Fruit fly (Drosophila melanogaster) whole organism, embryonic: ENCODE data around the gene CG7386.
A peak's percentile ranks its signal among the peaks of the same experiment; 100 is the strongest.

Source experiments
- Adf1 ChIP-seq: fragments of 200-800 bp; sonication (Bioruptor generic); IDR thresholded peaks from 2 replicates; pipeline ENCODE4 v1.3.6; 2022; ENCODE audit warnings: missing biosample characterization, missing genetic modification characterization
- BtbVII ChIP-seq: fragments of 200-800 bp; sonication (Bioruptor generic); optimal IDR thresholded peaks from 3 replicates; lab custom pipeline; 2017; ENCODE audit warnings: missing biosample characterization, mild to moderate bottlenecking, missing genetic modification characterization
- CG10267 ChIP-seq: fragments of 200-800 bp; sonication (Bioruptor generic); optimal IDR thresholded peaks from 2 replicates; lab custom pipeline; 2018; ENCODE audit warnings: missing biosample characterization, mild to moderate bottlenecking, missing genetic modification characterization, moderate library complexity
- CG10274 ChIP-seq: fragments of 200-800 bp; sonication (Bioruptor generic); optimal IDR thresholded peaks from 3 replicates; lab custom pipeline; 2017; ENCODE audit warnings: missing biosample characterization, mild to moderate bottlenecking, missing genetic modification characterization
- CG11085 ChIP-seq: fragments of 200-800 bp; sonication (Bioruptor generic); IDR thresholded peaks from 2 replicates; pipeline ENCODE4 v1.3.6; 2022; ENCODE audit warnings: missing biosample characterization, missing genetic modification characterization
- CG12659 ChIP-seq: fragments of 200-800 bp; sonication (Bioruptor generic); optimal IDR thresholded peaks from 3 replicates; lab custom pipeline; 2017; ENCODE audit warnings: mild to moderate bottlenecking, missing biosample characterization, missing genetic modification reagents, missing genetic modification characterization
- CG12769 ChIP-seq: fragments of 200-800 bp; sonication (Bioruptor generic); optimal IDR thresholded peaks from 2 replicates; lab custom pipeline; 2019; ENCODE audit warnings: missing biosample characterization, mild to moderate bottlenecking, missing genetic modification characterization, moderate library complexity
- CG13123 ChIP-seq: fragments of 200-800 bp; sonication (Bioruptor generic); optimal IDR thresholded peaks from 2 replicates; lab custom pipeline; 2016; ENCODE audit warnings: missing biosample characterization, missing genetic modification characterization
- CG14441 ChIP-seq: fragments of 200-800 bp; sonication (Bioruptor generic); IDR thresholded peaks from 2 replicates; pipeline ENCODE4 v1.3.6; 2022; ENCODE audit warnings: missing biosample characterization, missing genetic modification characterization
- CG1602 ChIP-seq: fragments of 200-800 bp; sonication (Bioruptor generic); optimal IDR thresholded peaks from 3 replicates; lab custom pipeline; 2016; ENCODE audit warnings: missing biosample characterization, missing genetic modification characterization
- CG17568 ChIP-seq: fragments of 200-800 bp; sonication (Bioruptor generic); optimal IDR thresholded peaks from 2 replicates; lab custom pipeline; 2018; ENCODE audit warnings: missing biosample characterization, mild to moderate bottlenecking, missing genetic modification characterization, moderate library complexity
- CG2129 ChIP-seq: fragments of 200-800 bp; sonication (Bioruptor generic); IDR thresholded peaks from 2 replicates; pipeline ENCODE4 v1.3.6; 2022; ENCODE audit warnings: missing biosample characterization, missing genetic modification characterization; ENCODE audit not compliant: partially characterized antibody
- CG2678 ChIP-seq: fragments of 200-800 bp; sonication (Bioruptor generic); optimal IDR thresholded peaks from 3 replicates; lab custom pipeline; 2019; ENCODE audit warnings: missing biosample characterization, mild to moderate bottlenecking, missing genetic modification characterization, moderate library complexity
- CG30431 ChIP-seq: fragments of 200-800 bp; sonication (Bioruptor generic); optimal IDR thresholded peaks from 2 replicates; lab custom pipeline; 2017; ENCODE audit warnings: missing biosample characterization, missing genetic modification characterization
- CG4854 ChIP-seq: fragments of 200-800 bp; sonication (Bioruptor generic); optimal IDR thresholded peaks from 2 replicates; lab custom pipeline; 2016; ENCODE audit warnings: missing biosample characterization, missing genetic modification characterization, inconsistent platforms
- CG6175 ChIP-seq: fragments of 200-800 bp; sonication (Bioruptor generic); IDR thresholded peaks from 3 replicates; pipeline ENCODE4 v1.3.6; 2022; ENCODE audit warnings: missing biosample characterization, missing genetic modification characterization
- CG8478 ChIP-seq: fragments of >200 bp; optimal IDR thresholded peaks from 2 replicates; lab custom pipeline; 2018
- CG9437 ChIP-seq: fragments of 200-800 bp; sonication (Bioruptor generic); optimal IDR thresholded peaks from 2 replicates; lab custom pipeline; 2018; ENCODE audit warnings: missing biosample characterization, mild to moderate bottlenecking, missing genetic modification characterization
- CkIIα-i1 ChIP-seq: fragments of 200-800 bp; sonication (Bioruptor generic); IDR thresholded peaks from 2 replicates; pipeline ENCODE4 v1.3.6; 2022; ENCODE audit warnings: missing biosample characterization, missing genetic modification characterization
- CoRest ChIP-seq: fragments of 200-800 bp; sonication (Bioruptor generic); optimal IDR thresholded peaks from 3 replicates; lab custom pipeline; 2018; ENCODE audit warnings: missing biosample characterization, mild to moderate bottlenecking, missing genetic modification characterization, moderate library complexity
- D19B ChIP-seq: fragments of 200-800 bp; sonication (Bioruptor generic); optimal IDR thresholded peaks from 2 replicates; lab custom pipeline; 2017; ENCODE audit warnings: missing biosample characterization, mild to moderate bottlenecking, missing genetic modification characterization
- Dbx ChIP-seq: fragments of 200-800 bp; sonication (Bioruptor generic); IDR thresholded peaks from 3 replicates; pipeline ENCODE4 v1.3.6; 2022; ENCODE audit warnings: missing biosample characterization, missing genetic modification characterization
- Dll ChIP-seq: fragments of 200-800 bp; sonication (Bioruptor generic); IDR thresholded peaks from 4 replicates; pipeline ENCODE4 v1.3.6; 2022; ENCODE audit warnings: missing biosample characterization, missing genetic modification characterization; ENCODE audit not compliant: partially characterized antibody
- Fer2 ChIP-seq: fragments of 200-800 bp; sonication (Bioruptor generic); optimal IDR thresholded peaks from 2 replicates; lab custom pipeline; 2018; ENCODE audit warnings: missing biosample characterization, mild to moderate bottlenecking, missing genetic modification characterization, moderate library complexity
- Fer3 ChIP-seq: fragments of 200-800 bp; sonication (Bioruptor generic); optimal IDR thresholded peaks from 2 replicates; lab custom pipeline; 2018; ENCODE audit warnings: missing biosample characterization, mild to moderate bottlenecking, missing genetic modification characterization, moderate library complexity
- Lhr ChIP-seq: fragments of 200-800 bp; sonication (Bioruptor generic); optimal IDR thresholded peaks from 3 replicates; lab custom pipeline; 2017; ENCODE audit warnings: mild to moderate bottlenecking, missing biosample characterization, missing genetic modification reagents, missing genetic modification characterization
- MTF-1 ChIP-seq: fragments of 200-800 bp; sonication (Bioruptor generic); optimal IDR thresholded peaks from 2 replicates; lab custom pipeline; 2018; ENCODE audit warnings: missing biosample characterization, mild to moderate bottlenecking, missing genetic modification characterization, borderline replicate concordance
- Mes4 ChIP-seq: fragments of 200-800 bp; sonication (Bioruptor generic); optimal IDR thresholded peaks from 2 replicates; lab custom pipeline; 2016; ENCODE audit warnings: missing biosample characterization, missing genetic modification characterization
- Neu2 ChIP-seq: fragments of 200-800 bp; sonication (Bioruptor generic); optimal IDR thresholded peaks from 3 replicates; lab custom pipeline; 2016; ENCODE audit warnings: missing biosample characterization, missing genetic modification characterization, borderline replicate concordance
- NfI ChIP-seq: fragments of 200-800 bp; sonication (Bioruptor generic); optimal IDR thresholded peaks from 3 replicates; lab custom pipeline; 2018; ENCODE audit warnings: missing biosample characterization, mild to moderate bottlenecking, missing genetic modification characterization, moderate library complexity
- Side ChIP-seq: fragments of 200-800 bp; sonication (Bioruptor generic); optimal IDR thresholded peaks from 2 replicates; lab custom pipeline; 2016; ENCODE audit warnings: missing biosample characterization, missing genetic modification characterization
- Taf1 ChIP-seq: fragments of 200-800 bp; sonication (Bioruptor generic); IDR thresholded peaks from 2 replicates; pipeline ENCODE4 v1.3.6; 2022; ENCODE audit warnings: missing biosample characterization, missing genetic modification characterization
- Tbp ChIP-seq: fragments of >200 bp; optimal IDR thresholded peaks from 2 replicates; lab custom pipeline; 2018; ENCODE audit warnings: missing biosample characterization, missing genetic modification characterization
- chif ChIP-seq, 2 experiments: fragments of 200-800 bp; sonication (Bioruptor generic); optimal IDR thresholded peaks; 3 replicates each; lab custom pipeline; 2016; ENCODE audit warnings: missing biosample characterization in 2 of 2, missing genetic modification characterization in 2 of 2
- dmrt99B ChIP-seq: fragments of 200-800 bp; sonication (Bioruptor generic); optimal IDR thresholded peaks from 2 replicates; lab custom pipeline; 2018; ENCODE audit warnings: missing biosample characterization, mild to moderate bottlenecking, missing genetic modification characterization, moderate library complexity
- ftz-f1 ChIP-seq: fragments of 200-800 bp; sonication (Bioruptor generic); optimal IDR thresholded peaks from 2 replicates; lab custom pipeline; 2016; ENCODE audit warnings: missing biosample characterization, missing genetic modification characterization
- grau ChIP-seq: fragments of 200-800 bp; optimal IDR thresholded peaks from 3 replicates; lab custom pipeline; 2019; ENCODE audit warnings: missing biosample characterization, mild to moderate bottlenecking, missing genetic modification characterization, moderate library complexity
- jing ChIP-seq: fragments of 200-800 bp; sonication (Bioruptor generic); optimal IDR thresholded peaks from 2 replicates; lab custom pipeline; 2018; ENCODE audit warnings: missing biosample characterization, mild to moderate bottlenecking, missing genetic modification characterization
- otp ChIP-seq: fragments of 200-800 bp; sonication (Bioruptor generic); IDR thresholded peaks from 3 replicates; pipeline ENCODE4, ENCODE4 v1.3.6; 2022; ENCODE audit warnings: missing biosample characterization, missing genetic modification characterization
- pros ChIP-seq: fragments of 200-800 bp; sonication (Bioruptor generic); optimal IDR thresholded peaks from 3 replicates; lab custom pipeline; 2019; ENCODE audit warnings: missing biosample characterization, mild to moderate bottlenecking, missing genetic modification characterization, moderate library complexity
- pum ChIP-seq: fragments of 200-800 bp; sonication (Bioruptor generic); optimal IDR thresholded peaks from 2 replicates; lab custom pipeline; 2016; ENCODE audit warnings: missing biosample characterization, missing genetic modification characterization
- ro ChIP-seq: fragments of 200-800 bp; sonication (Bioruptor generic); IDR thresholded peaks from 2 replicates; pipeline ENCODE4 v1.3.6; 2022; ENCODE audit warnings: missing biosample characterization, missing genetic modification characterization
- schlank ChIP-seq: fragments of 200-800 bp; sonication (Bioruptor generic); optimal IDR thresholded peaks from 2 replicates; lab custom pipeline; 2018; ENCODE audit warnings: missing biosample characterization, mild to moderate bottlenecking, missing genetic modification characterization
- sens-2 ChIP-seq: fragments of 200-800 bp; sonication (Bioruptor generic); IDR thresholded peaks from 2 replicates; pipeline ENCODE4 v1.3.6; 2022; ENCODE audit warnings: missing biosample characterization, missing genetic modification characterization
- sna ChIP-seq: fragments of 200-800 bp; sonication (Bioruptor generic); IDR thresholded peaks from 2 replicates; pipeline ENCODE4 v1.3.6; 2022; ENCODE audit warnings: missing biosample characterization, missing genetic modification characterization; ENCODE audit not compliant: partially characterized antibody
- toy ChIP-seq: fragments of 200-800 bp; sonication (Bioruptor generic); IDR thresholded peaks from 2 replicates; pipeline ENCODE4 v1.3.6; 2022; ENCODE audit warnings: missing biosample characterization, missing genetic modification characterization
- trh ChIP-seq: fragments of 200-800 bp; sonication (Bioruptor generic); optimal IDR thresholded peaks from 2 replicates; lab custom pipeline; 2016; ENCODE audit warnings: missing biosample characterization, missing genetic modification characterization
- vfl ChIP-seq: fragments of 200-800 bp; sonication (Bioruptor generic); optimal IDR thresholded peaks from 2 replicates; lab custom pipeline; 2016; ENCODE audit warnings: missing biosample characterization, missing genetic modification characterization
- wdn ChIP-seq: fragments of 200-800 bp; sonication (Bioruptor generic); IDR thresholded peaks from 2 replicates; pipeline ENCODE4 v1.3.6; 2022; ENCODE audit warnings: missing biosample characterization, missing genetic modification characterization

CG7386 gene

DNA sequence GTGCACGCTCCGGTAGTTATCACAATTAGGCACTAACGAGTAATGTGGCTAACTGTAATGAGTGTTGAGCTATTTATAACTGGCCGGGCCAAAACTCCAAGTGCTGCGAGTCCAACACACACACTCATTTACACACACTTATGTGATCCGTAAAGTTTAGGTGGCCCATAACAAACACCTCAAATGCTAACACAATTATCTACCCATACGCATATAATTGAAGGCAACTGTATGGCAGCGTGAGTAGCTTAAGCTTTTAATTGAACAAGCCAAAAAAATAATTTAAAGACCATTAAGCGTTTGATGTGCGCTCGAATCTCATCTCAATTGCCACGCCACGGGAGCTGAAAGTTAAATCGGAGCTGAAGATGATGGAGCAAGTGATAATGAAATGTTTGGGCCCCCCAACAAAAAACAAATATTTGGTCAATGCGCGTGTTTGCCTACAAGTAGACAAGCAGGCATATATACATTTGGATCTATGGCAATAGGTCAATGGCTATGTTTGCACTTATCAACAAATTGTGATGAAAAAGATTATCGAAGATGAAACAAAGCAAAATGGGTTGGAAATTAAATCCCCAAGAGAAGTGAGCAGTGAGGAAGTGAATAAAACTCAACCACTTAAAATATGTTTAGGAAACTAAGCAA is 49.5 kb upstream of the CG7386 start, which contains the start of gene Cpr65Av (continued):
- TF ChIP-seq CG17568 (GFP tag; lab: Kevin White, UChicago) (no peak), vfl (GFP tag; lab: Kevin White, UChicago) (no peak), trh (GFP tag; lab: Kevin White, UChicago) (no peak), Fer2 (tag; lab: Kevin White, UChicago) (no peak), CG13123 (GFP tag; lab: Kevin White, UChicago) (no peak), pum (GFP tag; lab: Kevin White, UChicago) (no peak), CG30431 (no peak), wdn (no peak), BtbVII (GFP tag; lab: Kevin White, UChicago) (peak; percentile 5), jing (GFP tag; lab: Kevin White, UChicago) (no peak), toy (GFP tag; lab: Robert Waterston, UW) (no peak), dmrt99B (peak; percentile 59), CG11085 (GFP tag; lab: Robert Waterston, UW) (no peak), Dbx (GFP tag; lab: Robert Waterston, UW) (no peak), sens-2 (GFP tag; lab: Robert Waterston, UW) (no peak), ftz-f1 (no peak), Lhr (GFP tag; lab: Kevin White, UChicago) (no peak), Side (GFP tag; lab: Kevin White, UChicago) (no peak), CG10274 (GFP tag; lab: Kevin White, UChicago) (no peak), CkIIα-i1 (no peak), Dll (GFP tag; lab: Robert Waterston, UW) (no peak), sna (GFP tag; lab: Robert Waterston, UW) (no peak), NfI (GFP tag; lab: Kevin White, UChicago) (no peak), Fer3 (tag; lab: Kevin White, UChicago) (no peak), CG10267 (tag; lab: Kevin White, UChicago) (no peak), Mes4 (GFP tag; lab: Kevin White, UChicago) (no peak), Neu2 (GFP tag; lab: Kevin White, UChicago) (no peak), Taf1 (GFP tag; lab: Robert Waterston, UW) (no peak), schlank (tag; lab: Kevin White, UChicago) (no peak), CG2129 (GFP tag; lab: Robert Waterston, UW) (no peak), D19B (GFP tag; lab: Kevin White, UChicago) (no peak), pros (GFP tag; lab: Kevin White, UChicago) (no peak), Tbp (no peak), CoRest (tag; lab: Kevin White, UChicago) (peak; percentile 7), ro (GFP tag; lab: Robert Waterston, UW) (no peak)

DNA sequence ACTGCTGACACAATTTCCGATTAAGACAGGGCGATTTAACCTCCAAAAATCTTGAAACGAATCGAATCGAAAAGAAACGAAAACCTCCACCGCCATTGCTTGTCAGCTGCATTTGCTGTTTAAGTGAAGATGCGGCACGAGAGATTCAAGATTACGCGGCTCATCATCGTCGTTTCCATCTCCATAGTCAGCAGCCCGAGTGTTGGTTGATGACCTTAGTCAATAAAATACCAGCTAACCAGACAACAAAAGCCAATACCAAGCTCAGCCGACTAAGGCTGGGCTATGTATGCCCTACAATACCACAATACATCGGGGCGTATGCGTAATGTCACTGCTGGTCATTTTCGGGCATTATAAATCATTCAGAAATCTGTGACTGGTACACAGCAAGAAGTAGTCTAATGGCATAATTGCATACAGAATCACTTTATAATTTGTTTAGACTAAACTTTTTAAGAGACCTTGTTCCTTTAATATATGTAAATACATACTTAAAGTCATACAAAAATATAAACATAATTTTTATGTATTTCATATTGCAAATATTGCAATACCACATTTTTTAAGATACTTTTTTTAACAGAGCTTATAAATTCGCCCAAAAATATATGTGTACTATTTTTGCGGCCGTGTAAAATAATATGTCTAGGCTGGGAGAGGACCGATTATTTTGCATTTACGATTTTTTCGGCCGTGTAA is 48.6 kb upstream of the CG7386 start:
- TF ChIP-seq CG12769 (tag; lab: Kevin White, UChicago) (peak; percentile 17), grau (tag; lab: Kevin White, UChicago) (peak; percentile 20), Adf1 (GFP tag; lab: Robert Waterston, UW) (no peak), MTF-1 (GFP tag; lab: Kevin White, UChicago) (no peak), CG2678 (tag; lab: Kevin White, UChicago) (peak; percentile 21), CG6175 (GFP tag; lab: Robert Waterston, UW) (no peak), CG14441 (GFP tag; lab: Robert Waterston, UW) (peak; percentile 24; the same call in 1 of the 2 replicates), CG1602 (GFP tag; lab: Kevin White, UChicago) (no peak), CG8478 (lab: Kevin White, UChicago) (no peak), CG4854 (GFP tag; lab: Kevin White, UChicago) (no peak), pros (GFP tag; lab: Kevin White, UChicago) (peak; percentile 19), CG9437 (GFP tag; lab: Kevin White, UChicago) (no peak), otp (0 out of 3 replicates have a peak, but pooled peaks have one; percentile 10), CG12659 (GFP tag; lab: Kevin White, UChicago) (peak; percentile 4), CG13123 (GFP tag; lab: Kevin White, UChicago) (no peak), chif (GFP tag; optimal IDR thresholded peaks at IDR 0.05; lab: Kevin White, UChicago) (no peak)
